Worm (Caenorhabditis elegans): Measurements from ENCODE around the gene bath-21.

ce11 chrII:2075513-2075912 lies 49.1 kb upstream of the bath-21 start, which contains the start of gene F07E5.8:
- TF ChIP-seq med-1 (GFP tag; optimal IDR thresholded peaks at IDR 0.05; ENCODE audit: insufficient read depth) (no peak), klf-2 (GFP tag; conservative IDR thresholded peaks at IDR 0.05) (no peak), ref-1 (GFP tag; conservative IDR thresholded peaks at IDR 0.05) (no peak), T22C8.4 (GFP tag; IDR thresholded peaks at IDR 0.05) (no peak), flt-1 (GFP tag; IDR thresholded peaks at IDR 0.05) (no peak), ztf-23 (GFP tag; IDR thresholded peaks at IDR 0.05) (no peak), cog-1 (tag; optimal IDR thresholded peaks at IDR 0.05) (no peak), tab-1 (GFP tag; IDR thresholded peaks at IDR 0.05) (no peak)
